Worm (Caenorhabditis elegans) whole organism, mixed stage, embryonic: ENCODE measurements around the gene dmsr-14.

Experiments used
- blmp-1 ChIP-seq: fragments of 150-350 bp; optimal IDR thresholded peaks from 2 replicates; lab custom pipeline; 2014; ENCODE audit warnings: missing biosample characterization, missing genetic modification characterization
- ceh-83 ChIP-seq: fragments of 200-800 bp; sonication (Bioruptor generic); optimal IDR thresholded peaks from 2 replicates; lab custom pipeline; 2018; ENCODE audit warnings: mild to moderate bottlenecking, missing genetic modification characterization, missing compliant biosample characterization
- elt-3 ChIP-seq: fragments of 150-350 bp; optimal IDR thresholded peaks from 2 replicates; lab custom pipeline; 2014; ENCODE audit warnings: missing biosample characterization, missing genetic modification characterization
- lsy-2 ChIP-seq: fragments of 150-350 bp; optimal IDR thresholded peaks from 2 replicates; lab custom pipeline; 2014; ENCODE audit warnings: missing biosample characterization, missing genetic modification characterization
- pha-4 ChIP-seq: fragments of 150-350 bp; optimal IDR thresholded peaks from 2 replicates; lab custom pipeline; 2018; ENCODE audit warnings: missing biosample characterization, missing genetic modification reagents, missing genetic modification characterization
- unc-62 ChIP-seq: fragments of 150-350 bp; optimal IDR thresholded peaks from 2 replicates; lab custom pipeline; 2014; ENCODE audit warnings: missing biosample characterization, missing genetic modification reagents, missing genetic modification characterization
- ztf-11 ChIP-seq: fragments of 150-350 bp; optimal IDR thresholded peaks from 2 replicates; lab custom pipeline; 2014; ENCODE audit warnings: missing biosample characterization, missing genetic modification characterization

- TF ChIP-seq ceh-83 (GFP tag; lab: Kevin White, UChicago) (no peak), lsy-2 (tag; lab: Kevin White, UChicago) (no peak), ztf-11 (no peak), elt-3 (tag; lab: Kevin White, UChicago) (no peak), blmp-1 (tag; lab: Kevin White, UChicago) (no peak), pha-4 (tag; lab: Kevin White, UChicago) (no peak), unc-62 (GFP tag; lab: Kevin White, UChicago) (no peak)
Observed at ce11 chrV:6836036-6836435, 19.0 kb upstream of the dmsr-14 start.
